Worm (Caenorhabditis elegans): ENCODE measurements around the gene C04G6.13.

The C04G6.13 gene

DNA sequence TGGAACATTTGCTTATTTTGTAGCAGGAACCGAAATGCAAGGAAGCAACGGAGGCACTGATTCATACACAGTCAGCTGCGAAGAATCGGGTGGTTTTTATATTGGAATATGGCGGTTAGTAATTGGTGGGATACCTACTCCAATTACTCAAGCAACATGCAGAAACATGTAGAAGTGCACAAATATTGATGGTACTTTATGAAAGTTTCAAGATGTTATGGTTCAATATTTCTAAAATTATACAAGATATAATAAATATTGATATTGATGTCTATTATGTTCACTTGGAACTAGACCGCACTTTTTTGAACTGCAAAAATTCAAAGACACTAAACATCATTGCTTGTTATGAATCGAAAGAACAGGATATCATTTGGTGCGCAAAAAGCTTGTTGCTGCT is at the start of gene C04G6.13:
Gene C04G6.13 (plus strand): TSS at position 301 of the 400 bp plus-strand sequence.
- TF ChIP-seq klf-2 (GFP tag; conservative IDR thresholded peaks at IDR 0.05) (no peak), T22C8.4 (GFP tag; IDR thresholded peaks at IDR 0.05) (no peak)

DNA sequence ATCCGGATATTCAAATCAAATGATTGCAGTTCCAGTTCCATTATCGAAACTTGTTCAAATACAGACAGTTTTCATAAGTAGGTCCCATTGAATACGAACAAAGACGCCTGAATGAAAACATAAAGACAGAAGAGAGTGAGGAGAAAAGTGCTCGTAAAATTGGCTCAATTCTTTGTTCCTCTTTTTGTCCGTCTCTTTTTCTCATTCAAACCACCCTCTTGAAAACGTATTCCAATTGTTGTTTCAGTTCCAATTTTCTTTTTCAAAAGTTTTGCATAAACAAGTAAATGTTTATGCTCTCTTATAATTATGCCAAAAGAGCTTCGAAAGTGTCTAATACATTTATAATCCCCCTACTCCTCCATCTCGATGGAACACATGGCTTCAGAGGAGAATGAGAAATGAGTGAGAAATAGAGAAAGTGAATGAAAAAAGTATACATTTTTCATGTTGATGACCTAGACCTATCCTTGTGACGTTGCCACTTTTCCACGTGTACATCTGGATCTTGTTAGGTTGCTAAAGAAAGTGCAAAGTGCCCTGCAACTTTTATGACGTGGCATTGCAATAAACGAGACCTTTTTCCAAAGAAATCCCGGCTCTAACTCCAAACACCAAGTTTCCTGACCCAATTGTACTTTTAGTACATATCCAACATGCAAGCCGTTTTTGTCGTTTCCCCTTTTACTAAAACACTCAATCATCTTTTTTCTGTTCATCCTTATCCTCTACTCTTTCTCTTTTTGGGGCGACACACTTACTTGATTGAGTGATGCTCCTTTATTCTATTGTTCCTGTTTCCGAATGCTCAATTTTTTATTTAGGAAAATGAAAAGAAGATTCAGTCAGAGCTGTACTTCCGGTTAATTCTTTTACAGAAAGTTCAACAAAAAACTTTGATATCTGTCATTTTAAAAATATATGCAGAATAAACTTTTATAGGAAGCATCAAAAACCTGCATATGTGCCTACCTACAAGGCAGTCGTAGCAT is 47.5 kb upstream of the C04G6.13 start:
- no peak for TF ChIP-seq flt-1 (GFP tag; IDR thresholded peaks at IDR 0.05)

DNA sequence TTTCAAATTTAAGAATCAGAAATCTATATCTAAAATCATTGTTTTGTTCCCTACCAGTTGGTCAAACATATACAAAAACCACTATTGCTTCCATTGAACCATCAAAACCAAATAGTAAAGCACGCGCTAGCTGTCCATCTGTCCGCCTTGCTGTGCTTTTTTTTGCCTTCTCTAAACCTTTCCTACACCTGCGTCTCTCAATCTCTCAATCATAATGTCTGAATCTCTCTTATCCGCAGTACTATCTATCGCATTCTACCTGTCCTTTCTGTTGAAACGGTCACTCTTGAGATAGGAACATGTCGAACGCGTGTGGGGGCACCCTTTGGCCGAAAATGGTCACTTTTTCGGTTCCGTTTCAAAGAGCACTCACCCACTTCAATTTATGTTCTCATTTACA is 46.8 kb upstream of the C04G6.13 start:
- TF ChIP-seq T22C8.4 (GFP tag; IDR thresholded peaks at IDR 0.05) (no peak), tab-1 (GFP tag; IDR thresholded peaks at IDR 0.05) (no peak), cog-1 (tag; optimal IDR thresholded peaks at IDR 0.05) (peak; percentile 7)

DNA sequence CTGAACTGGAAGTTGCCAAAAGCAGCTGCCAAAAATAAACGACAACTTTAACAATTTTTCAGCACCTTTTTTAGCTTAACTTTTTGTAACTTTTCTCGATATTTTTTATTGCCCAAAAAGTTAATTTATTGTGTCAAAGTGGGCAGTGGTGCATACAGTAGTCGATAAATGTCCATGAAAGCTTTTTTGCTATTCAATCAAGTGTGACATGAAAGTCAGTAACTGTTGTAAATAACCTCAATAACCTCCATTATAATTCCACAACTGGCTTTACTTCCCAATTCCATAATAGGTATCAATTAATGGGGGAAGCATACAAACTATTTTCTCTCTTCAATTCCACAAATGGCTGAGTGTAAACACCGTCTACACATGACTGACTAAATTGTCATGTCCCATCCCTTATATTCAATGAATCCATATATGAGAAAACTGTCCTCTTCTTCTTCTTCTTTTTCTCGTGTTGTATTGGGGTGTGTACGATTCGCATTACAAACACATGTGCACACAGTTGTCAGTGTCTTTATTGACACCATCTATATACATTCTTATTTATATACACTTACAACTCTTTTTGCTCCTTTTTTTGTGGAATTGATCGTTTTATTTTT is 45.8 kb upstream of the C04G6.13 start:
- TF ChIP-seq klf-2 (GFP tag; conservative IDR thresholded peaks at IDR 0.05) (no peak), cog-1 (tag; optimal IDR thresholded peaks at IDR 0.05) (no peak), tab-1 (GFP tag; IDR thresholded peaks at IDR 0.05) (no peak), ztf-23 (GFP tag; IDR thresholded peaks at IDR 0.05) (no peak), ref-1 (GFP tag; conservative IDR thresholded peaks at IDR 0.05) (no peak), ztf-29 (GFP tag; IDR thresholded peaks at IDR 0.05) (no peak), med-1 (GFP tag; optimal IDR thresholded peaks at IDR 0.05; ENCODE audit: insufficient read depth) (no peak), flt-1 (GFP tag; IDR thresholded peaks at IDR 0.05) (no peak), T22C8.4 (GFP tag; IDR thresholded peaks at IDR 0.05) (no peak)

DNA sequence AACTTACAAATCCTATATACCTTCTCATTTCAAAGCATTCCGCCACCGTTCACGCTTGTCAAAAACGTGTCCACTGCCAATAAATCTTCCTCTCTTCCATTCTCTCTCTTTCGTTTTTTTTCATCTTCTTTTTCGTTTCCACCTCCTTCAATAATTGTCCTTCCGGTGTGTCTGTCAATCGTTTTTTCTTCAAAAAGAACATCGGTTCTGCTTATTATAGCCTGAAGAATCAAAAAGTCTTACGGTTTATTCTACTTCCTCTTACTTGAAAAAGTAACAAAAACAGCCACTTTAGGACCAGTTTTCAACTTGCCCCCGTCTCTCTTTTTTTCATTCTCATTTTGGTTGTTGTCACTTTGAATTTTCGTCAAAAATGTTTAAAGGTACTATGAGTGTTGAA is 44.8 kb upstream of the C04G6.13 start:
- TF ChIP-seq klf-2 (GFP tag; conservative IDR thresholded peaks at IDR 0.05) (no peak), T22C8.4 (GFP tag; IDR thresholded peaks at IDR 0.05) (no peak), ref-1 (GFP tag; conservative IDR thresholded peaks at IDR 0.05) (no peak), tab-1 (GFP tag; IDR thresholded peaks at IDR 0.05) (no peak), ztf-29 (GFP tag; IDR thresholded peaks at IDR 0.05) (no peak), cog-1 (tag; optimal IDR thresholded peaks at IDR 0.05) (no peak), med-1 (GFP tag; optimal IDR thresholded peaks at IDR 0.05; ENCODE audit: insufficient read depth) (no peak), flt-1 (GFP tag; IDR thresholded peaks at IDR 0.05) (no peak), ztf-23 (GFP tag; IDR thresholded peaks at IDR 0.05) (no peak)

DNA sequence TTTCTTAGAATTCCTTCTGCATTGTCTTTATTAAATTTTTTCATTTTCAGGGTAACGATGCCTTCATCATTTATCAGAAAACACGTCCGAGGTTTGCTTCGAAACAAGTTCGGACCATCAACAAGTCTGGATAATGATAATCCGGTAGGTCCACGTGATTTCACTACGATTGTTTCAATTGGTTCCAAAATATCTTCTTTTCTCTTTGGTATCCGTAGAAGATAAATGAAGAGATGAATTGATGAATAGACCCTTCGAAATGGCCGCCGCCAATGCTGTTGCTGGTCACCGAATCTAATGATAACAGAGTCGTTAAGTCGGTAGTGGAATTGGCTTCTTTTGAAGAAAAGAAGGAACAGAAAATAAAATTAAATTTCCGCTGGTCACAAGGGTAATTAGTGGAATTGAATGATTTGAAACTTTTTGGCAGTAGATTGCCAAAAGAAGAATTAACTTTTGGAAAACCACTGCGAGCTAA is 44.1 kb upstream of the C04G6.13 start, which contains the start of gene F33G12.6:
Gene F33G12.6 (plus strand): TSS at position 51 of the 478 bp plus-strand sequence.
- TF ChIP-seq cog-1 (tag; optimal IDR thresholded peaks at IDR 0.05) (no peak), ref-1 (GFP tag; conservative IDR thresholded peaks at IDR 0.05) (no peak), ztf-29 (GFP tag; IDR thresholded peaks at IDR 0.05) (no peak), tab-1 (GFP tag; IDR thresholded peaks at IDR 0.05) (no peak), med-1 (GFP tag; optimal IDR thresholded peaks at IDR 0.05; ENCODE audit: insufficient read depth) (no peak), ztf-23 (GFP tag; IDR thresholded peaks at IDR 0.05) (no peak), klf-2 (GFP tag; conservative IDR thresholded peaks at IDR 0.05) (no peak), T22C8.4 (GFP tag; IDR thresholded peaks at IDR 0.05) (no peak)

DNA sequence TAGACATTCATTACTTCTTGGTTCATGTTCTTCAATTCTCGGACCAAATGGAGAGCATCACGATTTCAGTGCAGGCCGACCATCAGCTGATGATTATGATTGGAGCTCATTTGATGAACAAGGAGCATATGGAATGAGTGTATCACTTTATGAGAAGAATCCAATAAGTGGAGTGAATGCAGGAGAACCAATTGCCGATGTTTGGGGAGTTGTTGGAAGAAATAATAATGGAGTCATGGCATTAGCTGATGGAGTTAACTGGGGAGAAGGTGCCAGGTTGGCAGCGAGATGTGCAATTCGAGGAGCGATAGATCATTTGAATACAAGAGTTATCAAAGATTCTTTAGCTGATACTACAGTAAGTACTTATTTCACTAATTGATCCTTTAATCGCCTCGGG is 43.3 kb upstream of the C04G6.13 start:
- TF ChIP-seq cog-1 (tag; optimal IDR thresholded peaks at IDR 0.05) (no peak), klf-2 (GFP tag; conservative IDR thresholded peaks at IDR 0.05) (no peak), flt-1 (GFP tag; IDR thresholded peaks at IDR 0.05) (no peak)

DNA sequence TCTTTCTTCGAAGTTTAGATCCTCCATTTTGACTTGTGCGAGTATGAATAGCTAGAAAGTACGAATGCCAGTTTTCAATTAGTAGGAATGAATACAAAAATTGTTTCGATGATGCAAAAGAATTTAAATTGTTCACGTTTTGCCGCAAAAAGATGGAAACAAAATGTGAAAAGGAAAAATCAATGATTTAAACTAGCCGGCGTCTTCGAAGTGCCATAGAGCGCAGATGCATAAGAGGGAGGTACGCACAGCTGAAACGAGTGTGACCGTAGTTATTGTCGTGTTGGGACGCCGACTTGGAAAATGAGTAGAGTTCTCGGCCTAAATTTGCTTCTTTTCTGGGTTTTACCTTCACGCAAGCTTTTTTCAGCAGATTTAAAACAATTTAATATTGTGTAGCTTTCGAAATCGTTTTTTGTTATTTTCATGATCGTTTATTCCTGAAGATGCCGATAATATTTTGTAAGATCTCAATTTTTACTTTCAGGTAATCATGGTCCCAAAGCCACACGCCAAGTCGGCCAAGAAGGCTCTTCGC is 38.8 kb upstream of the C04G6.13 start, which contains the start of the genes ify-1 and rpl-22:
Gene ify-1 (minus strand): TSS at position 51 of the 538 bp plus-strand sequence.
Gene rpl-22 (plus strand): TSS at position 488 of the 538 bp plus-strand sequence.
- peak; percentile 83 for TF ChIP-seq ztf-23 (GFP tag; IDR thresholded peaks at IDR 0.05)
- peak; percentile 65 for TF ChIP-seq cog-1 (tag; optimal IDR thresholded peaks at IDR 0.05)
- TF ChIP-seq T22C8.4 (GFP tag; IDR thresholded peaks at IDR 0.05) = peak; percentile 72; the same call in 1 of the 2 replicates
- TF ChIP-seq klf-2 (GFP tag; conservative IDR thresholded peaks at IDR 0.05) = no peak
- peak; percentile 77 for TF ChIP-seq flt-1 (GFP tag; IDR thresholded peaks at IDR 0.05)
- TF ChIP-seq ztf-29 (GFP tag; IDR thresholded peaks at IDR 0.05) = no peak; the same call in 1 of the 2 replicates

DNA sequence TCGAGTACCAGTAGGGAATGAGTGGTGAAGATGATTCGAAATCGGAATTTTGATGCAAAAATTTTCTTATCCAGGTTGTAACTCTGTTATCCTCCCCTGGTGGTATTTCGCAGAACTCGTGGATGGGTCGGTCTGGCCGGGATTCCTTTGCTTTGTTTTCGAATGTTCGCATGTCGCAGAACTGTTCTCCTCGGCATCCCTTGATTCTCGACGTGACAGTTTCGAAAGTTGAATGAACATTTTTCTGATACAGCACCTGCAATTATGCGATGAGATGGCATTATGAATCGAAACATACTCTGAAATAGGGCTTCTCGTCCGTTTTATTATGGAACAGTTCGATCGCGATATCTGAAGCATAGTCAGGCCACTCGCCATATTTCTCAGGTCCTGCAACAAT is 37.8 kb upstream of the C04G6.13 start:
- no peak for TF ChIP-seq med-1 (GFP tag; optimal IDR thresholded peaks at IDR 0.05; ENCODE audit: insufficient read depth)
- TF ChIP-seq ref-1 (GFP tag; conservative IDR thresholded peaks at IDR 0.05) = no peak
- TF ChIP-seq ztf-29 (GFP tag; IDR thresholded peaks at IDR 0.05) = no peak
- no peak for TF ChIP-seq cog-1 (tag; optimal IDR thresholded peaks at IDR 0.05)
- no peak for TF ChIP-seq T22C8.4 (GFP tag; IDR thresholded peaks at IDR 0.05)
- no peak for TF ChIP-seq flt-1 (GFP tag; IDR thresholded peaks at IDR 0.05)
- no peak for TF ChIP-seq ztf-23 (GFP tag; IDR thresholded peaks at IDR 0.05)
- TF ChIP-seq klf-2 (GFP tag; conservative IDR thresholded peaks at IDR 0.05) = no peak
- no peak for TF ChIP-seq tab-1 (GFP tag; IDR thresholded peaks at IDR 0.05)

DNA sequence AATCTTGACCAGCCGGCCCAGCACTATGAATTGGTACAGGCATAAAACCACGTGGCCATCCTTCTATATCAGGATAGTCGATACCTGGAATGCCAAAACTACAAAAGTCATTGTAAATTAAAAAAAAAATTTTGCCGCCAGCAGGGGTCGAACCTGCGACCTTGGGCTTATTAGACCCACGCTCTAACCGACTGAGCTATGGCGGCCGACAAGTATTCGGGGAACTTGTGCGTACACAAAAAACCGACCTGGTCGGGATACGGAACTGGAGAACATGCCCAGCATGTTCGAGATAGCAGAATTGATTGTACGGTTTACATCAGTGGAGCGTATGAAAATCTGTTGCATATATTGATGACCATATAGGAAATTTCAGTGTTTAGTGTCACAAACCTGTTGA is 36.7 kb upstream of the C04G6.13 start:
- TF ChIP-seq flt-1 (GFP tag; IDR thresholded peaks at IDR 0.05) (peak; percentile 81), med-1 (GFP tag; optimal IDR thresholded peaks at IDR 0.05; ENCODE audit: insufficient read depth) (no peak), ztf-29 (GFP tag; IDR thresholded peaks at IDR 0.05) (peak; percentile 78; the same call in 1 of the 2 replicates), klf-2 (GFP tag; conservative IDR thresholded peaks at IDR 0.05) (no peak), ztf-23 (GFP tag; IDR thresholded peaks at IDR 0.05) (no peak), cog-1 (tag; optimal IDR thresholded peaks at IDR 0.05) (no peak), T22C8.4 (GFP tag; IDR thresholded peaks at IDR 0.05) (peak; percentile 43; the same call in 1 of the 2 replicates), ref-1 (GFP tag; conservative IDR thresholded peaks at IDR 0.05) (peak; percentile 68; the same call in 1 of the 2 replicates), tab-1 (GFP tag; IDR thresholded peaks at IDR 0.05) (peak; percentile 74)
